Worm (Caenorhabditis elegans) whole organism, mixed stage, embryonic: Measurements from ENCODE around the gene C07G1.6.

ENCODE experiments used
- M03D4.4 ChIP-seq: sonication (generic microtip); optimal IDR thresholded peaks from 2 replicates; lab custom pipeline; 2017; ENCODE audit warnings: mild to moderate bottlenecking, missing genetic modification characterization, missing compliant biosample characterization
- bed-3 ChIP-seq: fragments of 200-800 bp; sonication (Bioruptor generic); optimal IDR thresholded peaks from 3 replicates; lab custom pipeline; 2018; ENCODE audit warnings: mild to moderate bottlenecking, missing genetic modification characterization, moderate library complexity, missing compliant biosample characterization
- blmp-1 ChIP-seq: fragments of 150-350 bp; optimal IDR thresholded peaks from 2 replicates; lab custom pipeline; 2014; ENCODE audit warnings: missing biosample characterization, missing genetic modification characterization
- flh-1 ChIP-seq: fragments of 200-800 bp; sonication (Bioruptor generic); optimal IDR thresholded peaks from 2 replicates; lab custom pipeline; 2018; ENCODE audit warnings: mild to moderate bottlenecking, missing genetic modification characterization, moderate library complexity, missing compliant biosample characterization
- lsy-2 ChIP-seq: fragments of 150-350 bp; optimal IDR thresholded peaks from 2 replicates; lab custom pipeline; 2014; ENCODE audit warnings: missing biosample characterization, missing genetic modification characterization
- nhr-12 ChIP-seq: fragments of 150-350 bp; optimal IDR thresholded peaks from 2 replicates; lab custom pipeline; 2014; ENCODE audit warnings: missing biosample characterization, missing genetic modification characterization
- nhr-237 ChIP-seq: fragments of 150-350 bp; optimal IDR thresholded peaks from 2 replicates; lab custom pipeline; 2014; ENCODE audit warnings: missing biosample characterization, missing genetic modification characterization
- nhr-28 ChIP-seq: fragments of 150-350 bp; optimal IDR thresholded peaks from 2 replicates; lab custom pipeline; 2014; ENCODE audit warnings: missing biosample characterization, missing genetic modification characterization
- nhr-76 ChIP-seq: sonication (generic microtip); optimal IDR thresholded peaks from 2 replicates; lab custom pipeline; 2017; ENCODE audit warnings: missing biosample characterization, missing genetic modification characterization
- pha-4 ChIP-seq: fragments of 150-350 bp; optimal IDR thresholded peaks from 2 replicates; lab custom pipeline; 2018; ENCODE audit warnings: missing biosample characterization, missing genetic modification reagents, missing genetic modification characterization
- snpc-4 ChIP-seq: fragments of 150-350 bp; optimal IDR thresholded peaks from 2 replicates; lab custom pipeline; 2014; ENCODE audit warnings: missing biosample characterization, missing genetic modification characterization
- unc-62 ChIP-seq: fragments of 150-350 bp; optimal IDR thresholded peaks from 2 replicates; lab custom pipeline; 2014; ENCODE audit warnings: missing biosample characterization, missing genetic modification reagents, missing genetic modification characterization
- ztf-11 ChIP-seq: fragments of 150-350 bp; optimal IDR thresholded peaks from 2 replicates; lab custom pipeline; 2014; ENCODE audit warnings: missing biosample characterization, missing genetic modification characterization

DNA sequence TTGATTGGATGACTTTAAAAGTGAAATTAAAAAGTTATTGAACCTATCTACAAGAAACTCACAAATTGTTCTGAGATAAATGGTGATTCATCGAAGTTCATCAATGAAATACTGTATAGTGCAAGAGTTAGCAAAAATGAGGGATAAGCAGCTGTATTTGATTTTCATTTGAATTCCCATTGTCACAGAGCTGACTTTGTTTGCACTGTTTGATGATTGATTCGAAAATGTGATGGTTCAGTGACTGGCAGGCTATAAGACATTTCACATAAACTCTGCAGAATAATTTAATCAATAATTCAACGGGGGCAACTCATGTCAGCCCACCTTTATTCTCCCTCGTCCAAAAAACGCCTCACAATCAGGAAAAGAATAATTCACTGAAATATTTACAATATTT is 33.4 kb upstream of the C07G1.6 start, which contains the start of gene T09A12.8:
- TF ChIP-seq pha-4 (tag; lab: Kevin White, UChicago) (no peak), bed-3 (GFP tag; lab: Kevin White, UChicago) (no peak), nhr-237 (tag; lab: Kevin White, UChicago) (no peak), snpc-4 (no peak), nhr-76 (tag; lab: Kevin White, UChicago) (no peak), lsy-2 (tag; lab: Kevin White, UChicago) (no peak), blmp-1 (tag; lab: Kevin White, UChicago) (no peak), nhr-12 (tag; lab: Kevin White, UChicago) (no peak), nhr-28 (no peak), M03D4.4 (no peak), unc-62 (GFP tag; lab: Kevin White, UChicago) (no peak), ztf-11 (tag; lab: Kevin White, UChicago) (no peak), flh-1 (GFP tag; lab: Kevin White, UChicago) (no peak)
